Worm (Caenorhabditis elegans) whole organism, L4 larva: ENCODE data around the gene F53A2.11.

ENCODE experiments used
- F10B5.3 ChIP-seq: sonication (generic microtip); optimal IDR thresholded peaks from 2 replicates; lab custom pipeline; 2016; ENCODE audit warnings: mild to moderate bottlenecking, missing genetic modification characterization, missing compliant biosample characterization
- F49E8.2 ChIP-seq: sonication (generic microtip); optimal IDR thresholded peaks from 2 replicates; lab custom pipeline; 2016; ENCODE audit warnings: missing compliant biosample characterization, mild to moderate bottlenecking, missing genetic modification characterization, borderline replicate concordance
- T26A8.4 ChIP-seq: fragments of 200-800 bp; sonication (Bioruptor generic); IDR thresholded peaks from 2 replicates; pipeline ENCODE4 v1.3.6; 2022; ENCODE audit warnings: missing genetic modification characterization, missing compliant biosample characterization
- Y105C5A.15 ChIP-seq: fragments of 200-800 bp; sonication (Bioruptor generic); IDR thresholded peaks from 2 replicates; pipeline ENCODE4 v1.3.6; 2022; ENCODE audit warnings: missing genetic modification characterization, missing compliant biosample characterization
- Y48G9A.11 ChIP-seq: fragments of 200-800 bp; sonication (Bioruptor generic); IDR thresholded peaks from 2 replicates; pipeline ENCODE4 v1.3.6; 2022; ENCODE audit warnings: missing genetic modification reagents, missing genetic modification characterization, missing compliant biosample characterization
- Y75B8A.6 ChIP-seq: fragments of 200-800 bp; sonication (Bioruptor generic); IDR thresholded peaks from 2 replicates; pipeline ENCODE4 v1.3.6; 2022; ENCODE audit warnings: missing genetic modification reagents, missing genetic modification characterization, missing compliant biosample characterization
- ZK337.2 ChIP-seq: fragments of 200-800 bp; sonication (Bioruptor generic); IDR thresholded peaks from 2 replicates; pipeline ENCODE4 v1.3.6; 2022; ENCODE audit warnings: missing genetic modification reagents, missing genetic modification characterization, missing compliant biosample characterization
- ZK546.5 ChIP-seq, 2 experiments: sonication (generic microtip); optimal IDR thresholded peaks; 2 replicates each; lab custom pipeline; 2017; ENCODE audit warnings: missing biosample characterization in 2 of 2, missing genetic modification characterization in 2 of 2
- aha-1 ChIP-seq: fragments of 150-350 bp; peaks from one replicate; lab custom pipeline; 2014; ENCODE audit warnings: missing biosample characterization, missing genetic modification characterization
- ceh-20 ChIP-seq: fragments of 200-800 bp; sonication (Bioruptor generic); IDR thresholded peaks from 2 replicates; pipeline ENCODE4 v1.3.6; 2022; ENCODE audit warnings: missing genetic modification reagents, missing genetic modification characterization, missing compliant biosample characterization
- ceh-32 ChIP-seq: sonication (generic microtip); optimal IDR thresholded peaks from 2 replicates; lab custom pipeline; 2016; ENCODE audit warnings: mild to moderate bottlenecking, missing genetic modification characterization, missing compliant biosample characterization; ENCODE audit not compliant: poor library complexity
- ces-1 ChIP-seq: fragments of 150-350 bp; sonication (generic microtip); optimal IDR thresholded peaks from 4 replicates; lab custom pipeline; 2014; ENCODE audit warnings: missing biosample characterization, missing genetic modification reagents, missing genetic modification characterization
- ctbp-1 ChIP-seq: fragments of 200-800 bp; sonication (Bioruptor generic); IDR thresholded peaks from 2 replicates; pipeline ENCODE4 v1.3.6; 2022; ENCODE audit warnings: missing genetic modification reagents, missing genetic modification characterization, missing compliant biosample characterization
- daf-19 ChIP-seq: fragments of 200-800 bp; sonication (Bioruptor generic); conservative IDR thresholded peaks from 2 replicates; pipeline ENCODE4 v1.3.6; 2022; ENCODE audit warnings: missing genetic modification characterization, missing compliant biosample characterization
- duxl-1 ChIP-seq: sonication (generic microtip); optimal IDR thresholded peaks from 2 replicates; lab custom pipeline; 2016; ENCODE audit warnings: mild to moderate bottlenecking, missing genetic modification characterization, moderate library complexity, missing compliant biosample characterization; ENCODE audit not compliant: poor library complexity
- dve-1 ChIP-seq: sonication (generic microtip); optimal IDR thresholded peaks from 2 replicates; lab custom pipeline; 2017; ENCODE audit warnings: antibody characterized with exemption, mild to moderate bottlenecking, missing genetic modification characterization, missing compliant biosample characterization; ENCODE audit not compliant: insufficient read depth
- egl-43 ChIP-seq: fragments of 200-800 bp; sonication (Bioruptor generic); IDR thresholded peaks from 2 replicates; pipeline ENCODE4 v1.3.6; 2022; ENCODE audit warnings: missing genetic modification reagents, missing genetic modification characterization, missing compliant biosample characterization
- fkh-10 ChIP-seq: fragments of 150-350 bp; optimal IDR thresholded peaks from 2 replicates; lab custom pipeline; 2014; ENCODE audit warnings: missing biosample characterization, missing genetic modification reagents, missing genetic modification characterization
- fos-1 ChIP-seq: fragments of 150-350 bp; optimal IDR thresholded peaks from 2 replicates; lab custom pipeline; 2014; ENCODE audit warnings: missing biosample characterization, missing genetic modification characterization
- hlh-11 ChIP-seq: fragments of 200-800 bp; sonication (Bioruptor generic); optimal IDR thresholded peaks from 2 replicates; lab custom pipeline; 2018; ENCODE audit warnings: mild to moderate bottlenecking, missing genetic modification characterization, missing compliant biosample characterization
- hmg-1.1 ChIP-seq: fragments of 200-800 bp; sonication (Bioruptor generic); IDR thresholded peaks from 2 replicates; pipeline ENCODE4 v1.3.6; 2022; ENCODE audit warnings: missing genetic modification reagents, missing genetic modification characterization, missing compliant biosample characterization
- lin-1 ChIP-seq: fragments of 200-800 bp; sonication (Bioruptor generic); IDR thresholded peaks from 2 replicates; pipeline ENCODE4 v1.3.6; 2022; ENCODE audit warnings: missing genetic modification reagents, missing genetic modification characterization, missing compliant biosample characterization
- lin-13 ChIP-seq: fragments of 150-350 bp; optimal IDR thresholded peaks from 2 replicates; lab custom pipeline; 2014; ENCODE audit warnings: missing biosample characterization, missing genetic modification reagents, missing genetic modification characterization
- lin-15B ChIP-seq: fragments of 150-350 bp; sonication (generic microtip); optimal IDR thresholded peaks from 3 replicates; lab custom pipeline; 2014; ENCODE audit warnings: missing biosample characterization, missing genetic modification characterization
- lin-29 ChIP-seq: fragments of 200-800 bp; sonication (Bioruptor generic); IDR thresholded peaks from 2 replicates; pipeline ENCODE4 v1.3.6; 2022; ENCODE audit warnings: missing genetic modification reagents, missing genetic modification characterization, missing compliant biosample characterization
- lin-38 ChIP-seq: fragments of 200-800 bp; sonication (Bioruptor generic); IDR thresholded peaks from 2 replicates; pipeline ENCODE4 v1.3.6; 2022; ENCODE audit warnings: missing genetic modification reagents, missing genetic modification characterization, missing compliant biosample characterization
- lsy-2 ChIP-seq, 2 experiments: fragments of 150-350 bp in 1 of 2; sonication (generic microtip) in 1 of 2; optimal IDR thresholded peaks; 2 replicates each; lab custom pipeline; 2014 to 2017; ENCODE audit warnings: missing biosample characterization in 2 of 2, missing genetic modification characterization in 2 of 2
- mdl-1 ChIP-seq, 2 experiments: fragments of 150-350 bp in 1 of 2; sonication (generic microtip) in 1 of 2; optimal IDR thresholded peaks; 2 replicates each; lab custom pipeline; 2014 to 2017; ENCODE audit warnings: missing biosample characterization in 2 of 2, missing genetic modification characterization in 2 of 2
- mep-1 ChIP-seq: fragments of 150-350 bp; sonication (generic microtip); optimal IDR thresholded peaks from 3 replicates; lab custom pipeline; 2014; ENCODE audit warnings: missing biosample characterization, missing genetic modification characterization
- nhr-10 ChIP-seq: fragments of 150-350 bp; optimal IDR thresholded peaks from 2 replicates; lab custom pipeline; 2014; ENCODE audit warnings: missing biosample characterization, missing genetic modification characterization
- nhr-25 ChIP-seq: sonication (generic microtip); optimal IDR thresholded peaks from 2 replicates; lab custom pipeline; 2017; ENCODE audit warnings: missing genetic modification characterization, mild to moderate bottlenecking, missing compliant biosample characterization, antibody characterized with exemption, moderate library complexity, borderline replicate concordance; ENCODE audit not compliant: insufficient read depth
- nhr-28 ChIP-seq: fragments of 150-350 bp; optimal IDR thresholded peaks from 2 replicates; lab custom pipeline; 2014; ENCODE audit warnings: missing biosample characterization, missing genetic modification characterization
- nhr-42 ChIP-seq: fragments of 200-800 bp; sonication (Bioruptor generic); IDR thresholded peaks from 2 replicates; pipeline ENCODE4 v1.3.6; 2022; ENCODE audit warnings: missing genetic modification characterization, missing compliant biosample characterization
- nhr-6 ChIP-seq: fragments of 150-350 bp; optimal IDR thresholded peaks from 2 replicates; lab custom pipeline; 2014; ENCODE audit warnings: missing biosample characterization, missing genetic modification characterization
- nhr-76 ChIP-seq: fragments of 150-350 bp; optimal IDR thresholded peaks from 2 replicates; lab custom pipeline; 2014; ENCODE audit warnings: missing biosample characterization, missing genetic modification characterization
- php-3 ChIP-seq: fragments of 200-800 bp; sonication (Bioruptor generic); IDR thresholded peaks from 2 replicates; pipeline ENCODE4 v1.3.6; 2022; ENCODE audit warnings: missing genetic modification reagents, missing genetic modification characterization, missing compliant biosample characterization
- pqm-1 ChIP-seq: sonication (generic microtip); optimal IDR thresholded peaks from 2 replicates; lab custom pipeline; 2017; ENCODE audit warnings: missing biosample characterization, missing genetic modification characterization
- rbr-2 ChIP-seq: sonication (generic microtip); optimal IDR thresholded peaks from 2 replicates; lab custom pipeline; 2016; ENCODE audit warnings: missing genotype, missing genetic modification characterization, missing compliant biosample characterization
- sdz-12 ChIP-seq: fragments of 200-800 bp; sonication (Bioruptor generic); optimal IDR thresholded peaks from 2 replicates; lab custom pipeline; 2018; ENCODE audit warnings: mild to moderate bottlenecking, missing genetic modification characterization, missing compliant biosample characterization
- spr-1 ChIP-seq: sonication (generic microtip); optimal IDR thresholded peaks from 2 replicates; lab custom pipeline; 2016; ENCODE audit warnings: mild to moderate bottlenecking, missing genetic modification characterization, missing compliant biosample characterization
- tra-1 ChIP-seq: fragments of 200-800 bp; sonication (Bioruptor generic); IDR thresholded peaks from 2 replicates; pipeline ENCODE4 v1.3.6; 2022; ENCODE audit warnings: missing genetic modification reagents, missing genetic modification characterization, missing compliant biosample characterization
- unc-62 ChIP-seq, 3 experiments: fragments of 150-350 bp in 1 of 3; sonication (generic microtip); optimal IDR thresholded peaks in 2 of 3; peaks in 1 of 3; 1 replicate in 1 of 3; 2 replicates in 2 of 3; lab custom pipeline; 2014 to 2017; ENCODE audit warnings: missing biosample characterization in 3 of 3, missing genetic modification characterization in 3 of 3, missing genetic modification reagents in 3 of 3, missing genotype in 1 of 3
- vab-7 ChIP-seq: fragments of 200-800 bp; sonication (Bioruptor generic); IDR thresholded peaks from 2 replicates; pipeline ENCODE4 v1.3.6; 2022; ENCODE audit warnings: missing genetic modification reagents, missing genetic modification characterization, missing compliant biosample characterization
- ztf-11 ChIP-seq: fragments of 150-350 bp; optimal IDR thresholded peaks from 2 replicates; lab custom pipeline; 2014; ENCODE audit warnings: missing biosample characterization, missing genetic modification characterization
- ztf-7 ChIP-seq: fragments of 150-350 bp; optimal IDR thresholded peaks from 2 replicates; lab custom pipeline; 2014; ENCODE audit warnings: missing biosample characterization, missing genetic modification characterization

Gene F53A2.11

DNA sequence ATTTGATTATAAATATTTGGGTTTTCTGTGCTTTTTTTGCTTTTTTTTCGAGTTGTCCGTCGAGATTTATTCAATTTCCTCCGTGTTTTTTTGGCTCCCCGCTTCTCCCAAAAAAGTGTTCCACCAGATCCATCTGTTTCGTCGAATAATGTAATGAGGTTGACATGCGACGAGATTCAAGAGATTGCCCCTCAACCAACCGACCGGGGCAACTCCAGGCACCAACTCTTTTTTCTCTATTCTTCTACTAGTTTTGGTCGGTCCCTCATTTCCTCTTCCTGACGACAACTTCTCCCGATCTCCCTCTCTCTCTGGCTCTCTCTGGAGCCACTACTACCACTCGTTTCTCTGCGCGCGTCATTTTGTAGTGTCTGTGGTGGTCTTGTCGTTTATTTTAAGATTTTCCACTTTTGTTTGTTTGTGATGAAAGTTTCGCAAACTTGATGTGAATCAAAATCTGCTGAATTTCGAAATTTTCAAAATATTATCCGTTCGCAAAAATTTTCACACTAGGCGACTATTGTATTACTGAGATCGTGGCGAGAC is 25.4 kb upstream of the F53A2.11 start:
- TF ChIP-seq mdl-1 (tag; optimal IDR thresholded peaks at IDR 0.05; lab: Kevin White, UChicago), result no peak
- TF ChIP-seq F49E8.2 (tag; lab: Kevin White, UChicago), result no peak
- TF ChIP-seq Y105C5A.15 (GFP tag; lab: Robert Waterston, UW), result no peak
- TF ChIP-seq Y75B8A.6, result no peak
- TF ChIP-seq lin-1 (GFP tag; lab: Robert Waterston, UW), result no peak
- TF ChIP-seq duxl-1 (tag; lab: Kevin White, UChicago), result no peak
- no peak for TF ChIP-seq lin-13 (GFP tag; lab: Kevin White, UChicago)
- no peak for TF ChIP-seq dve-1 (tag; lab: Kevin White, UChicago)
- no peak for TF ChIP-seq ztf-7 (tag; lab: Kevin White, UChicago)
- TF ChIP-seq ZK337.2 (GFP tag; lab: Robert Waterston, UW), result no peak
- TF ChIP-seq nhr-76 (tag; lab: Kevin White, UChicago), result no peak
- TF ChIP-seq nhr-42 (GFP tag; lab: Robert Waterston, UW), result no peak
- no peak for TF ChIP-seq fkh-10 (GFP tag; lab: Kevin White, UChicago)
- peak in 1 of 2 experiments; percentile 63 for TF ChIP-seq unc-62 (GFP tag; optimal IDR thresholded peaks at IDR 0.05 in 1 of 2; lab: Kevin White, UChicago)
- no peak for TF ChIP-seq unc-62 (tag; optimal IDR thresholded peaks at IDR 0.05; lab: Kevin White, UChicago)
- TF ChIP-seq nhr-6 (tag; lab: Kevin White, UChicago), result no peak
- TF ChIP-seq T26A8.4 (GFP tag; lab: Robert Waterston, UW), result no peak
- no peak for TF ChIP-seq lin-38 (GFP tag; lab: Robert Waterston, UW)
- TF ChIP-seq sdz-12 (GFP tag; lab: Kevin White, UChicago), result no peak
- no peak for TF ChIP-seq nhr-25 (tag; lab: Kevin White, UChicago)
- no peak for TF ChIP-seq ctbp-1 (GFP tag; lab: Robert Waterston, UW)
- TF ChIP-seq lsy-2 (tag; optimal IDR thresholded peaks at IDR 0.05; lab: Kevin White, UChicago), result peak in 1 of 2 experiments; percentile 10
- no peak for TF ChIP-seq pqm-1 (tag; lab: Kevin White, UChicago)
- TF ChIP-seq hmg-1.1, result no peak
- peak; percentile 32 for TF ChIP-seq rbr-2
- TF ChIP-seq F10B5.3 (tag; lab: Kevin White, UChicago), result no peak
- TF ChIP-seq, all 104 proteins: peak for 3

DNA sequence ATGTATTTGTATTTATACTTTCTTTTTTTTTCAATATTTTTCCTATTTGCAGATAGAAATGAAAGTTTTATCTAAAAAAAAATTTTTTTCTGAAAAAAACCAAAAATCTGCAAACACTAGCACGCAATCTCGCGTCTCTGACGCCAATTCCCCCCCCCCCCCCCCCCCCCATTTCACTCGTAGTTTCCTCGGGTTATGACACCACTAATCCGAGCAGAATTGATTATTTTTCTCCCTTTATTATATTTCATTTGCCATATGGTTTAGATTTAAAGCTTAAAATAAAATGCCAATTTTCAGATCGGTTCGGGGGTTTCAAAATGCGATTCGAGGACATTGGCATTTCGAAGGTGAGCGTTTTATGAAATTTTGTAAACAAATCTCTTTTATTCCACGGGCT is 24.3 kb upstream of the F53A2.11 start, which contains the start of gene mtm-6:
Gene mtm-6, plus strand, starts transcription at position 301 of the 400 bp plus-strand sequence.
- TF ChIP-seq dve-1 (tag; lab: Kevin White, UChicago) (peak; percentile 17), mep-1 (tag; lab: Kevin White, UChicago) (peak; percentile 44), vab-7 (GFP tag; lab: Robert Waterston, UW) (no peak), sdz-12 (GFP tag; lab: Kevin White, UChicago) (no peak), hlh-11 (tag; lab: Kevin White, UChicago) (peak; percentile 25), tra-1 (GFP tag; lab: Robert Waterston, UW) (0 out of 2 replicates have a peak, but pooled peaks have one; percentile 24), php-3 (0 out of 2 replicates have a peak, but pooled peaks have one; percentile 11)

DNA sequence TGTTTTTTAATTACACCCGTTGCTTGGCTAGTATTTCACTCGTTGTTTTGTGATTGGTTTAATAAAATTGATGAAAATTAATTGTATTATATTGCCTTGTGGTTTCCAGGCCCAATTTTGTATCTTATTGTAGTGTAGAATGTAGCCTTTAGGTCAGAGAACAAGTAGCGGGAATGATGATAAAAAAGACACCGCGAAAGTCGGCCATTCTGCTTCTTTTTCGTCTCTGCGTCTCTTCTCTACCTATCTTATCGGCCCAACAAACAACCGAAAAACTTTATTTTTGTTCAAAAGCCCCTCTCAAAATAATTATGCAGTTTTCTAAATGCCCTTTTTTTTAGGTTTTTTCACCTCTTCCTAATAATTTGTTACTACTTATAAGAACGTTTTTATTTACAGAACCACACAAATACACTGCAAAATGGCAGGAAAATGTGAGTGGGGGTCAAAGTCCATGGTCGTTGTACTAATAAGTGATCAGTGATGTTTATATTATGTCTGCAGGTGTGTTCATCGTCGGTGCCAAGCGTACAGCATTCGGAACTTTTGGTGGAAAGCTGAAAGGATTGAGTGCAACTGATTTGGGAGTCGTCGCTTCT is 22.2 kb upstream of the F53A2.11 start, which contains the start of gene acaa-2:
Gene acaa-2, plus strand, starts transcription at position 400 of the 599 bp plus-strand sequence.
- TF ChIP-seq nhr-10 (peak; percentile 75), ztf-11 (tag; lab: Kevin White, UChicago) (no peak), nhr-28 (tag; lab: Kevin White, UChicago) (peak; percentile 100), spr-1 (tag; lab: Kevin White, UChicago) (no peak), ZK546.5 (tag; optimal IDR thresholded peaks at IDR 0.05; lab: Kevin White, UChicago) (no peak), ceh-32 (tag; lab: Kevin White, UChicago) (no peak), egl-43 (GFP tag; lab: Robert Waterston, UW) (no peak), tra-1 (GFP tag; lab: Robert Waterston, UW) (no peak), nhr-6 (tag; lab: Kevin White, UChicago) (peak; percentile 29), fos-1 (tag; lab: Kevin White, UChicago) (no peak), pqm-1 (tag; lab: Kevin White, UChicago) (peak; percentile 1), lin-13 (GFP tag; lab: Kevin White, UChicago) (no peak), daf-19 (GFP tag; lab: Robert Waterston, UW) (no peak), hmg-1.1 (no peak), ceh-20 (GFP tag; lab: Robert Waterston, UW) (no peak), aha-1 (tag; lab: Kevin White, UChicago) (no peak), Y48G9A.11 (GFP tag; lab: Robert Waterston, UW) (no peak), lin-15B (tag; lab: Kevin White, UChicago) (no peak), lin-29 (GFP tag; lab: Robert Waterston, UW) (no peak), ces-1 (GFP tag; lab: Kevin White, UChicago) (no peak)
